Worm (Caenorhabditis elegans) whole organism, dauer: ENCODE data around the gene M176.16.

Experiments used
- unc-62 ChIP-seq: sonication (generic microtip); optimal IDR thresholded peaks from 2 replicates; lab custom pipeline; 2017; ENCODE audit warnings: missing biosample characterization, missing genetic modification reagents, missing genetic modification characterization

Gene M176.16

DNA sequence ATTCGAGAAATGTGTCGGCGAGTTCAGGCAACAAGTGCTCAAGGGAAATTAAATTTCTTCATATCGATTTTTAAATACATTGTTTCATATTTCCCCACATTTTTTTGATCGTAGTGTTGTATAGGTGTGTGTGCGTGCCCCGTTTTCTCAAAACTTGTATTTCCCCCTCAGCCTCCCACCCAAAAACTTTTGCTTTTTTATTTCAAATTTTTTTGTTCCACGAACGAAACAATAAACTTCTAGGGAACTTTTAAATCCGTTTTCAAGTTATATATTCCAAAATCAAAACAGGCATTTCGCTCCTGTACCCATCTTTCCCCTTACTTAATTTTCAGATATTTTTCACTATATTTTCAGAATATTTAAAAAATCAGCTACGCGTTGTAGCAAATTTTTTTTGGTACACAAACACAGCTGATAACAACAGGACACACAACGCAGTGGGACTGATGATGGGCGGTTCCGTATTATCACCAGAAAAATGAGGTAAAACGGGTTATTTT lies at the start of gene M176.16, which contains the start of gene M176.4:
TSS of gene M176.16 (plus strand) at position 453 of the 503 bp plus-strand sequence.
TSS of gene M176.4 (plus strand) at position 301 of the 503 bp plus-strand sequence.
- no peak for TF ChIP-seq unc-62 (GFP tag; lab: Kevin White, UChicago)

DNA sequence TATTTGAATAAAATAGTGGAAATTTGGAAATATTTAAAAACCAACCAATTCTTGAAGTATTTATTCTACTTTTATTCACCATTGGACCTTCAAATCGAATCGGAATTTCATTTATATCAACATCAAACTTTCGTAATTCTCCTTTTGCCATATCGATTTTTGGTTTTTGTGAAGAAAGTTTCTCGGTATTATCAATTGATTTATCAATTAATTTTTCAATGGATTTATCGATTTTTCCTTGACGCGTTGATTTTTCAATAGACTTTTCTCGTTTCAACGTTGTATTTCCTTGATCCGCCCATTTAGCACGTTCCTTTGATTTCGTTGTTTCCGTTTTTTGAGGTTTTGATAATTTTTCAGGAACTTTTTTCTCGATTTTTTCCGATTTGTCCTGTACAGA lies 48.9 kb upstream of the M176.16 start:
- TF ChIP-seq unc-62 (GFP tag; lab: Kevin White, UChicago), result no peak

DNA sequence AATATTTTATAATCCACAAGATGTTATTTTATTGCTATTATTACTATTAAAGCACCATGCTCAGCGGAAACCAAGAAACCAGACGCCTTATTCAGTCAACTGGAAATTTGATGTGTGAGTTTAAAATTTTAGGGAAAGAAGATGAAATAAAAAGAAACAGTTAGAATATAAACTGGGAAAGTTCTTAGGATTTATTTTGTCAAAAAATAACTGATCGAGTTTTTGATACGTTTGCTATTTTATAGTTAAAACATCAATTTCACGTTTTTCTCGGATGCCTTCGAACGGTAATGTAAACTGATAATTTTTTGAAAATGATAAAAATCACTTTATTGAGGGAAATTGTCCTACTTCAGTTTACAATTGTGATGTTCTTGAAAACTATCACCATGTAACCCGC lies 45.9 kb upstream of the M176.16 start, which contains the start of gene C06C3.3:
TSS of gene C06C3.3 (minus strand) at position 101 of the 400 bp plus-strand sequence.
- TF ChIP-seq unc-62 (GFP tag; lab: Kevin White, UChicago), result no peak

DNA sequence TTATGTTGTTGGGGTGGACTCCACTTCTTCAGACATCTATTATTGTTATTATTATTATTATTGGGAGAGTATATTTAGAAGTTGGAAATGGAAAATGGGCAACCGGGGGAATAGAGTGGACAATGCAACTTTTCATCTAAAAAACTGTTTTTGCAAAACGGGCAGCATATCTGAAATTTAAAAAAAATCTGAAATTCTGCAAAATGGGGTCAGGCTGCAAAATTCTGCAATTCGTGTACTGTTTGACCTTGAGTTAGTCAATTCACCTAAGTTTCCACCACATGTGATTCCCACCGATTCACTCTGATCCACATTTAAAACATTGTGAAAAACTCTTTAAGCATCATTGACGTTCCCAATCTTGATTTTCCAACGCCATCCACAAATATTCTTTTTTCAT lies 45.3 kb upstream of the M176.16 start, which contains the start of gene C06C3.4:
TSS of gene C06C3.4 (plus strand) at position 301 of the 400 bp plus-strand sequence.
- no peak for TF ChIP-seq unc-62 (GFP tag; lab: Kevin White, UChicago)

DNA sequence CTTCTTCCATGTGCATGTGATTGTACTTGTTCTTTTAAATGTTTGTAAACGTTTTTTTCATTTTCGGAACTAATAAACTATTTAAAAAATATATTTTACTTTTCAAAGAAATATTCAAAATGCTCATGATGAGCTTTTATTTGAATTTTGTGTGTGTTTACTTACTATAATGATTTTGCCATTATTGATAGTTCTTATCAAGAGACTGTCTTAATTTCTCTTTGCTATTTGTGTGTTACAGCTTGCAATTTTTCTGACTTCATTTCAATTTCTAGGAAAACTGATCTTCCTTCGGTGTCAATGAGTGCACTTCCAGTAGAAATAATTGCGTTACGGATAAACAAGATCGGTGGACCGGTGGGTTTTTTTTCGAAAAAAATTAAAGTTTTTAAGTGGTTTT lies 43.5 kb upstream of the M176.16 start, which contains the start of gene C06C3.12:
TSS of gene C06C3.12 (plus strand) at position 301 of the 400 bp plus-strand sequence.
- no peak for TF ChIP-seq unc-62 (GFP tag; lab: Kevin White, UChicago)

DNA sequence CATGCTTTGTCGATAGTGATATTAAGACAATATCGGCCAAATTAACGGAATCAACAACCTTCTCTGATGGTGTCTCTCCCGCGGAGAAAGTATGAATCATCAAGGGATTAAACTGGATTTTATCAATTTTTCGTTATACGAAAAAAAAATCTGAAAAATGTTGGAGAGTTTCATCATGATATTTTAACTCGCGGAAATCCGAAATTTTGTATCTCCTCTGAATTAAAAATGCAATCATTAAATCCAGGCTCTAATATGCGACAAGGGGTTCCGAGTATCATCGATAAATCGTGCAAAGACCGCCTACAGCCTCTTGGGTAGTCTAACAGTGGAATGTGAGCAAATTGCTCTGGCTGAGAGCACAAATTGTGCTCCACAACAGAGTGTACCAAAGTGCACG lies 41.2 kb upstream of the M176.16 start, which contains the start of gene C06C3.10:
TSS of gene C06C3.10 (minus strand) at position 101 of the 400 bp plus-strand sequence.
- TF ChIP-seq unc-62 (GFP tag; lab: Kevin White, UChicago), result no peak

DNA sequence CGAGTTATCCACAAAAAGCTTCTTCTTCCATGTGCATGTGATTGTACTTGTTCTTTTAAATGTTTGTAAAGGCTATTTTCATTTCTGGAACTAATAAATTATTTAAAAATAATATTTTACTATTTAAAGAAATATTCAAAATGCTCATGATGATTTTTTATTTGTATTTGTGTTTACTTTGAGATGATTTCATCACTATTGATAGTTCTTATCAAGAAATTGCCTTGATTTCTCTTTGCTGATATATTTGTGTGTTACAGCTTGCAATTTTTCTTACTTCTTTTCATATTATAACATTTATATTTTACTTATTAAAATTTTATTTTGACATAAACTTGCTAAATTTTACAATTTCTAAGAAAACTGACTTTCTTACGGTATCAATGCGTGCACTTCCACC lies 40.1 kb upstream of the M176.16 start:
- TF ChIP-seq unc-62 (GFP tag; lab: Kevin White, UChicago), result no peak

DNA sequence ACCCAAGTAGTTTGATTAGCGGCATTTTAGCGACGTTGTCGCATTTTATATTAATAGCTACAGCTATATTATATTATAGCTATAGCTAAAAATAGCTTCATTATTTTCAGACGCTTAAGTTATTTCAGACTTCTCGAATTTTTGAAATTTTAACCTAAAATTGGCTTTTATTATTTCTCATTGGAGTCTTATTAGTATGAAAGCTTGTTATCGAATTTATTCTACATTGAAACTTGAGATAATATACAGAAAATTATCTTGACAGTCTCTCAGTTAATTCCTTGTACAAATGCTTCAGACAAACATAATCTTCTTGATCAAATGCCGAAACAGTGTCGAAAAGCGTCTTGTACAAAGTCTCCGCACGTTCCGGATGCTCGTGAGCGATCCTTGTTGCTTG lies 38.5 kb upstream of the M176.16 start, which contains the start of gene srh-48:
TSS of gene srh-48 (plus strand) at position 301 of the 400 bp plus-strand sequence.
- TF ChIP-seq unc-62 (GFP tag; lab: Kevin White, UChicago), result no peak

DNA sequence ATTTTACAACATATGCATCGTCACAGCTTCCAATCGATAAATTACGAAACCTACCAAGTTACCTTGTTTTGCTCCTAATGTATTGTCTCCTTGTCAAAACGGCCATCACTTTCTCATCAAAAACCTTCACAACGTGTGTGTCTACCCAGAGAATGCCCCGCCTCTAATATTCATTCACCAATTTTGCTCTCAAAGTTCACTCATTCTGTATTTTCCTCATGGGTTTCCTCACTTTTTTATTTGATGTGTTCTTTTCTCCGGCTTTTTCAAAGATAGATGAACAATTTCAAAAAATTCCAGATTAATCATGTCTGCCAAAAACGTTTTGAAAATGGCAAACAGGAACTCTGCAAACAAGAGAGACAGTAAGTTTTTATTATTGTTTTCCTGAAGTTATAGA lies 33.1 kb upstream of the M176.16 start, which contains the start of gene C06C3.7:
TSS of gene C06C3.7 (plus strand) at position 301 of the 400 bp plus-strand sequence.
- no peak for TF ChIP-seq unc-62 (GFP tag; lab: Kevin White, UChicago)

DNA sequence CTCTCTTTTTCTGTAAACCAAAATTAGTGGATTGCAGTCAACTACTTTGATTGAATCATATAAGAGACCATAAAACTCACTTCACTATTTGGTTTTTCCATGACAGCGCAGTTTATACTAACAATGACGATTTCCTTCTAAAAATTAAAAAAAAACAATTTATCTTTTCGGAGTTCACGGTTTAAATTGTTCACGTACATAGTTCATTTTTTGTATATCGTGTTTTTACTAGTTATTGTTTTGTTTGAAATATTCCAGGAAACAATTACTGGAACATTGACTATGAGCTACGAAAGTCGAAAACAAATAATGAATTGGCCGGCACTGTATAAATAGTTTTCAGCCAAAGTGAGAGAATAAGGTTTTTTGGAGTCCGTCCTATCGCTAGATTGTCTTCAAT lies 25.6 kb upstream of the M176.16 start, which contains the start of gene lido-17:
TSS of gene lido-17 (minus strand) at position 101 of the 400 bp plus-strand sequence.
- TF ChIP-seq unc-62 (GFP tag; lab: Kevin White, UChicago), result no peak

DNA sequence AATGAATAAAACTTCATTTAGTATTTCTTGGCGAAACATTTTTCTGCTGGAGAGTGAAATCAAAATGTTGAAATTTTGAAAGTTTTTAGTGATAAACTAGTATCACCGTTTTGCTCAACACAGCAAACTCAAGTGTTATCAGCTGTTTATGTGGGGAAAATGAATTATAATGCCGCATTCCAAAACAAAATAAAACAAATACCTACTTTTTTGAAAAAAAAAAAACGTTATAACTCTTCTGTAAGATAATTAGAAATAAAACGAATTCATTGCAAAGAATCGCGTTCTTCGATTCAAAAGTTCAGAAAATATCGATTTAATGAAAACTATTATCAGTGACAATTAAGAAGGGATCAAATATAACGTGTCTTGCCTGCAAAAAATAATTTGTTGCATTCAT lies 20.8 kb upstream of the M176.16 start, which contains the start of gene Y51B9A.9:
TSS of gene Y51B9A.9 (minus strand) at position 101 of the 400 bp plus-strand sequence.
- TF ChIP-seq unc-62 (GFP tag; lab: Kevin White, UChicago), result no peak

DNA sequence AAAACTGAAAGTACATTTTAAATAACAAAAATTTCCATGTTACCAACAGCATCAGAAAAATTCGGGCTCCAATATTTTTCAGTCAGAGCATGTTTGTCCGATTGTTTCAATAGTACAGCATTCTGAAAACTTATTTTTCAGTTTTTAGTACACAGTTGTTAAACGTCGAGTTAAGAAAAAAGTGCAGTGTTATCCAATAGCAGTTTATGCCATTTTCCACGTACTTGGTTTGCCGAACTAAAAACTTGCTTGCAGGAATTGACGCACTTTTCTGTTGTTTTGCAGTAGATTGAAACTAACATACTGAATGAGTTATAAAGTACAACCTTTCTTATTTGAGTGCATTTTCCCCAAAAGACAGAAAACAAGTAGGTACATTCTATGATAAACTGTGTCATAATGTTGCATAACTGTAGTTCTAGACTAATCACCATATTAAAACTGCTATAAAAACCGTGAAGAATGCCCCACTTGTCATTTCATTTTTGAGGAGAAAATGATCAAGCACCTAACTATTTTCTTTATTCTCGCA lies 19.9 kb upstream of the M176.16 start, which contains the start of the genes Y51B9A.14 and Y51B9A.8:
TSS of gene Y51B9A.14 (minus strand) at position 101 of the 532 bp plus-strand sequence.
TSS of gene Y51B9A.8 (plus strand) at position 482 of the 532 bp plus-strand sequence.
- no peak for TF ChIP-seq unc-62 (GFP tag; lab: Kevin White, UChicago)

DNA sequence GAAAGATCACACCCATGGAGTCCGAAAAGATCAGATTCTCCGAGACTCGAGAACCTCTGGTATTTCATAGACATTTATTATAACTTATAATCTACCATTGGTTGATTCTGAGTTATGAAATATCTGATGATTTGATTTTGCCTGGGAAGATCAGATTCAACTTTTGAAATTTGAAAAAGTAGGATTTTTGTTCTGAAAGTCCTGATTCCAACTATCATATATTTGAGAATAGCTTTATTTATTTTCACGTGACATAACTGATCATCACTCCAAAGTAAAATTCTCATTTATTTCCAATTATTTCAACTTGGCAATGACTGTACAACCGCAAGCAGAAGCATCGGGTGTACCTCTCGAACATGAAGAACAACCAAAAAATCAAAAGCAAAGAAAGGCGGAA lies 18.6 kb upstream of the M176.16 start, which contains the start of gene Y51B9A.7:
TSS of gene Y51B9A.7 (plus strand) at position 301 of the 400 bp plus-strand sequence.
- no peak for TF ChIP-seq unc-62 (GFP tag; lab: Kevin White, UChicago)

DNA sequence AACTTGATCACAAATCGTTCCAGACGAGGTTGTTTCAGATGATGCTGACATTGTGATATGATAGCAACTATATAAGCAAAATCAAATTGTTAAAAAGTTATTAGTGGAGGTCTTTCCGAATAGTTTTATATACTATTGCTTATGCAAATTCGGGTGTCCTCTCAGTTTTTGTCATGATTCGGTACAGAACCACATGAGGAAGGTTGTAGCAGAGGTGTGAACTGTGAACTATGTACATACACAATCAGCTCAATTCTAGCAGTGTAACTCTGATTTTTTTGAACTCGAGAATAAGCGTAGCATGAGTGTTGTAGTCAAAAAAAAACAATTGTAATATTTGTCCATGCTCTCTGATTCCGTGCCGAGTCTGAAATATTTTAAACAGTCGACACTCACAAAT lies 15.2 kb upstream of the M176.16 start, which contains the start of gene Y51B9A.6:
TSS of gene Y51B9A.6 (minus strand) at position 101 of the 400 bp plus-strand sequence.
- no peak for TF ChIP-seq unc-62 (GFP tag; lab: Kevin White, UChicago)

DNA sequence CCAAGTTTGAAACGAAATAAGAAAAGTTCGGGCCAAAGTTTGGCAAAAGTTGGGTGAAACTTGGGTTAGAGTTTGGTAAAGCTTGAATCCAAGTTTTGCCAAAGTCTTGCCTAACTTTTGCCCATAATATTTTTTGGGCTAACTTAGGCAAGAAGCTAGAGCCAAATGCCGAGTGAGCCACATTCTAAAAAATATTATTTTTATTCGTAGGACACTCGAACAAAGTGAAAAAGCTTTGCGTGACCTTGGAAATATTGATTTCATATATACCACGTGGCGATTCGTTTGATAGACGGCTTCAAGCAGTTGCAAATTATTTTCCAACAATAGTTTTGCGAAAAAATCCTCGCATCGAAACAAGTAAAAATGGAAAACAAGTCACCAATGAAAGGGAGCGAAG lies 14.5 kb upstream of the M176.16 start, which contains the start of gene Y51B9A.5:
TSS of gene Y51B9A.5 (plus strand) at position 301 of the 400 bp plus-strand sequence.
- TF ChIP-seq unc-62 (GFP tag; lab: Kevin White, UChicago), result no peak

DNA sequence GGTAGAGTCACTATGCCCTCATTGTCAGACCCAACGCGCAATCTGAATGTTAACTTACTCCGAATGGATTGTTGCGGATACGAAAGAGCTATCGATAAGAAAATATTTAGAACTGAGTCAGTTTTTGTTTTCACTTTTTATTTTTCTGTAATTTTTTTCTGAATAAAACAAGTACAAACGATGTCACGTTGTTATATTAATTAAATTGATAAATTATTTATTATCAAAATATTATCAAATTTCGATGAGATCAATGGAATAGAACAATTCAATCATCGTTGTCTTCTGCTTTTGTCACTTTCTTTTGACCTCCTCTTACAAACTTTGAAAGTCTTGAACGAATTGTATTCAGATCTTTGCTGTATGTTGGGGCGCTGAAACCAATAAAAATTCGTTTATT lies 11.3 kb upstream of the M176.16 start, which contains the start of gene mpz-6:
TSS of gene mpz-6 (minus strand) at position 101 of the 400 bp plus-strand sequence.
- TF ChIP-seq unc-62 (GFP tag; lab: Kevin White, UChicago), result no peak
